Worm (Caenorhabditis elegans) whole organism, L1 larva: ENCODE data around the gene twk-8.
A peak's percentile ranks its signal among the peaks of the same experiment; 100 is the strongest.

Experiments used
- C04F5.9 ChIP-seq: sonication (generic microtip); optimal IDR thresholded peaks from 2 replicates; lab custom pipeline; 2016; ENCODE audit warnings: missing genetic modification characterization, missing compliant biosample characterization
- C16A3.4 ChIP-seq: fragments of 150-350 bp; optimal IDR thresholded peaks from 2 replicates; lab custom pipeline; 2014; ENCODE audit warnings: missing biosample characterization, missing genetic modification characterization
- Y116A8C.19 ChIP-seq: sonication (generic microtip); optimal IDR thresholded peaks from 2 replicates; lab custom pipeline; 2016; ENCODE audit warnings: missing compliant biosample characterization, missing genetic modification characterization, borderline replicate concordance
- alr-1 ChIP-seq: fragments of 200-800 bp; sonication (Bioruptor generic); optimal IDR thresholded peaks from 2 replicates; lab custom pipeline; 2018; ENCODE audit warnings: borderline replicate concordance, mild to moderate bottlenecking, missing genetic modification characterization, missing compliant biosample characterization
- aly-2 ChIP-seq: fragments of 150-350 bp; optimal IDR thresholded peaks from 2 replicates; lab custom pipeline; 2014; ENCODE audit warnings: missing biosample characterization, missing genetic modification characterization
- blmp-1 ChIP-seq: fragments of 150-350 bp; optimal IDR thresholded peaks from 2 replicates; lab custom pipeline; 2014; ENCODE audit warnings: missing biosample characterization, missing genetic modification characterization
- ceh-82 ChIP-seq, 3 experiments: fragments of 150-350 bp in 1 of 3; sonication (generic microtip) in 2 of 3; optimal IDR thresholded peaks; 2 replicates each; lab custom pipeline; 2014 to 2017; ENCODE audit warnings: missing biosample characterization in 3 of 3, missing genetic modification characterization in 3 of 3
- ceh-88 ChIP-seq: fragments of 200-800 bp; sonication (Bioruptor generic); IDR thresholded peaks from 2 replicates; pipeline ENCODE4 v1.3.6; 2022; ENCODE audit warnings: missing genetic modification characterization, missing compliant biosample characterization
- dpl-1 ChIP-seq, 3 experiments: fragments of 150-350 bp in 2 of 3; sonication (generic microtip) in 1 of 3; optimal IDR thresholded peaks; 2 replicates each; lab custom pipeline; 2014 to 2017; ENCODE audit warnings: missing biosample characterization in 3 of 3, missing genetic modification characterization in 3 of 3, missing genetic modification reagents in 3 of 3
- efl-1 ChIP-seq, 4 experiments: fragments of 150-350 bp; optimal IDR thresholded peaks in 3 of 4; peaks in 1 of 4; 1 replicate in 1 of 4; 2 replicates in 3 of 4; lab custom pipeline; 2014; ENCODE audit warnings: missing biosample characterization in 2 of 4, missing genetic modification characterization in 2 of 4, missing genetic modification reagents in 2 of 4
- elt-2 ChIP-seq: sonication (generic microtip); optimal IDR thresholded peaks from 2 replicates; lab custom pipeline; 2016; ENCODE audit warnings: missing genetic modification characterization, mild to moderate bottlenecking, inconsistent platforms, missing compliant biosample characterization, missing genetic modification reagents
- fkh-10 ChIP-seq: sonication (generic microtip); optimal IDR thresholded peaks from 2 replicates; lab custom pipeline; 2017; ENCODE audit warnings: missing biosample characterization, missing genetic modification reagents, missing genetic modification characterization
- hlh-17 ChIP-seq: fragments of 200-800 bp; sonication (Bioruptor generic); optimal IDR thresholded peaks from 2 replicates; lab custom pipeline; 2018; ENCODE audit warnings: missing genetic modification characterization, mild to moderate bottlenecking, missing compliant biosample characterization, moderate library complexity, borderline replicate concordance
- hlh-4 ChIP-seq: sonication (generic microtip); optimal IDR thresholded peaks from 2 replicates; lab custom pipeline; 2016; ENCODE audit warnings: mild to moderate bottlenecking, missing genetic modification characterization, missing compliant biosample characterization
- jun-1 ChIP-seq: fragments of 150-350 bp; optimal IDR thresholded peaks from 2 replicates; lab custom pipeline; 2014; ENCODE audit warnings: missing biosample characterization, missing genetic modification reagents, missing genetic modification characterization
- lin-13 ChIP-seq: fragments of 150-350 bp; optimal IDR thresholded peaks from 2 replicates; lab custom pipeline; 2014; ENCODE audit warnings: missing biosample characterization, missing genetic modification reagents, missing genetic modification characterization
- lin-14 ChIP-seq: fragments of 200-800 bp; sonication (Bioruptor generic); optimal IDR thresholded peaks from 2 replicates; lab custom pipeline; 2018; ENCODE audit warnings: mild to moderate bottlenecking, missing genetic modification characterization, moderate library complexity, missing compliant biosample characterization
- lir-3 ChIP-seq: sonication (generic microtip); optimal IDR thresholded peaks from 2 replicates; lab custom pipeline; 2016; ENCODE audit warnings: mild to moderate bottlenecking, missing genetic modification characterization, moderate library complexity, missing compliant biosample characterization; ENCODE audit not compliant: poor library complexity
- mep-1 ChIP-seq: fragments of 150-350 bp; optimal IDR thresholded peaks from 2 replicates; lab custom pipeline; 2014; ENCODE audit warnings: missing biosample characterization, missing genetic modification characterization
- nhr-11 ChIP-seq: fragments of 150-350 bp; optimal IDR thresholded peaks from 2 replicates; lab custom pipeline; 2014; ENCODE audit warnings: missing biosample characterization, missing genetic modification characterization
- nhr-12 ChIP-seq: sonication (generic microtip); optimal IDR thresholded peaks from 2 replicates; lab custom pipeline; 2017; ENCODE audit warnings: missing biosample characterization, missing genetic modification characterization
- nhr-20 ChIP-seq: sonication (generic microtip); optimal IDR thresholded peaks from 2 replicates; lab custom pipeline; 2016; ENCODE audit warnings: mild to moderate bottlenecking, missing genetic modification characterization, missing compliant biosample characterization
- nhr-84 ChIP-seq: sonication (generic microtip); optimal IDR thresholded peaks from 2 replicates; lab custom pipeline; 2017; ENCODE audit warnings: missing biosample characterization, missing genetic modification characterization
- pag-3 ChIP-seq: sonication (generic microtip); optimal IDR thresholded peaks from 2 replicates; lab custom pipeline; 2017; ENCODE audit warnings: missing genetic modification characterization, mild to moderate bottlenecking, missing compliant biosample characterization, antibody characterized with exemption, borderline replicate concordance; ENCODE audit not compliant: insufficient read depth
- rnt-1 ChIP-seq: sonication (generic microtip); optimal IDR thresholded peaks from 2 replicates; lab custom pipeline; 2016; ENCODE audit warnings: mild to moderate bottlenecking, missing genetic modification characterization, moderate library complexity, missing compliant biosample characterization
- snu-23 ChIP-seq: sonication (generic microtip); optimal IDR thresholded peaks from 2 replicates; lab custom pipeline; 2016; ENCODE audit warnings: missing genetic modification characterization, missing compliant biosample characterization
- unc-130 ChIP-seq: fragments of 150-350 bp; optimal IDR thresholded peaks from 2 replicates; lab custom pipeline; 2017; ENCODE audit warnings: missing biosample characterization, missing genetic modification characterization, inconsistent platforms
- unc-62 ChIP-seq: fragments of 150-350 bp; optimal IDR thresholded peaks from 2 replicates; lab custom pipeline; 2014; ENCODE audit warnings: missing biosample characterization, missing genetic modification reagents, missing genetic modification characterization
- unc-86 ChIP-seq: sonication (generic microtip); optimal IDR thresholded peaks from 2 replicates; lab custom pipeline; 2016; ENCODE audit warnings: missing genetic modification characterization, missing compliant biosample characterization
- xbp-1 ChIP-seq: sonication (generic microtip); optimal IDR thresholded peaks from 2 replicates; lab custom pipeline; 2016; ENCODE audit warnings: missing genetic modification characterization, missing compliant biosample characterization
- zag-1 ChIP-seq: fragments of 150-350 bp; optimal IDR thresholded peaks from 2 replicates; lab custom pipeline; 2014; ENCODE audit warnings: missing biosample characterization, missing genetic modification characterization
- ztf-11 ChIP-seq, 2 experiments: sonication (generic microtip); optimal IDR thresholded peaks; 2 replicates each; lab custom pipeline; 2016 to 2017; ENCODE audit warnings: missing genetic modification characterization in 2 of 2, missing biosample characterization in 1 of 2, missing compliant biosample characterization in 1 of 2
- ztf-4 ChIP-seq: fragments of 150-350 bp; optimal IDR thresholded peaks from 2 replicates; lab custom pipeline; 2014; ENCODE audit warnings: missing biosample characterization, missing genetic modification characterization

Gene twk-8

ce11 chrIV:9107464-9107863 is 25.3 kb downstream of the twk-8 start (continued):
- TF ChIP-seq nhr-84 (tag; lab: Kevin White, UChicago) (no peak), mep-1 (peak; percentile 65), rnt-1 (tag; lab: Kevin White, UChicago) (peak; percentile 13), dpl-1 (GFP tag; optimal IDR thresholded peaks at IDR 0.05; lab: Kevin White, UChicago) (peak in 2 of 3 experiments; percentile 38 to 64), unc-130 (tag; lab: Kevin White, UChicago) (no peak), xbp-1 (peak; percentile 26), snu-23 (GFP tag; lab: Kevin White, UChicago) (peak; percentile 48), hlh-17 (GFP tag; lab: Kevin White, UChicago) (no peak), zag-1 (tag; lab: Kevin White, UChicago) (no peak), alr-1 (tag; lab: Kevin White, UChicago) (no peak), C16A3.4 (tag; lab: Kevin White, UChicago) (peak; percentile 41), nhr-11 (tag; lab: Kevin White, UChicago) (no peak), ceh-82 (tag; optimal IDR thresholded peaks at IDR 0.05; lab: Kevin White, UChicago) (no peak), lin-13 (GFP tag; lab: Kevin White, UChicago) (no peak), ztf-4 (no peak), C04F5.9 (no peak), pag-3 (tag; lab: Kevin White, UChicago) (no peak), blmp-1 (tag; lab: Kevin White, UChicago) (peak; percentile 57), nhr-20 (tag; lab: Kevin White, UChicago) (peak; percentile 5), unc-62 (no peak)

ce11 chrIV:9108631-9109030 is 26.5 kb downstream of the twk-8 start, which contains the start of gene aly-1:
Gene aly-1, plus strand, starts transcription at chrIV:9108931.
- no peak for TF ChIP-seq ceh-88 (GFP tag; lab: Robert Waterston, UW)
- TF ChIP-seq aly-2, result no peak
- no peak for TF ChIP-seq blmp-1 (tag; lab: Kevin White, UChicago)
- TF ChIP-seq unc-86 (tag; lab: Kevin White, UChicago), result no peak
- TF ChIP-seq ztf-4, result no peak
- no peak for TF ChIP-seq unc-130 (tag; lab: Kevin White, UChicago)
- no peak for TF ChIP-seq Y116A8C.19 (tag; lab: Kevin White, UChicago)
- no peak for TF ChIP-seq elt-2
- TF ChIP-seq, all 84 proteins: peak for 0

DNA sequence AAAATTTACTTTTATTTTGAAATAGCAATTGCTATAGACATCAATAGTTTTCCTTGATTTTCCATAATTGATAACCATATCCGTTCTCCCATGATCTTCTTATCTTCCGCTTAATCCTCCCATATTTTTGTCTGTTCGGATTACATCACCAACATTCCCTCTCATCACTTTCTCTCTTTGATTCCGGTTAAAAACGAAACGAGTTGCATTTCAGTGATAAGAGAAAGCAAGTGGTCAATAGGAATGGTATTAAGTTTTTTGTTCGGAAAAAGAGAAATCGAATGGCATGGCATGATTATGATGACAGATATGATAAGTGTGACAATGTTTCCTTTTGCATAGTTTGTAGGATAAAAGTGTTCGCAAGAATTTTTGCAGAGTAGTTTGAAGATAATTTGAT is 29.9 kb downstream of the twk-8 start:
- TF ChIP-seq nhr-12 (tag; lab: Kevin White, UChicago) (no peak), fkh-10 (GFP tag; lab: Kevin White, UChicago) (no peak), rnt-1 (tag; lab: Kevin White, UChicago) (no peak), elt-2 (peak; percentile 62), lin-14 (GFP tag; lab: Kevin White, UChicago) (no peak), lir-3 (tag; lab: Kevin White, UChicago) (no peak), nhr-84 (tag; lab: Kevin White, UChicago) (no peak), blmp-1 (tag; lab: Kevin White, UChicago) (peak; percentile 95), jun-1 (tag; lab: Kevin White, UChicago) (peak; percentile 29)

DNA sequence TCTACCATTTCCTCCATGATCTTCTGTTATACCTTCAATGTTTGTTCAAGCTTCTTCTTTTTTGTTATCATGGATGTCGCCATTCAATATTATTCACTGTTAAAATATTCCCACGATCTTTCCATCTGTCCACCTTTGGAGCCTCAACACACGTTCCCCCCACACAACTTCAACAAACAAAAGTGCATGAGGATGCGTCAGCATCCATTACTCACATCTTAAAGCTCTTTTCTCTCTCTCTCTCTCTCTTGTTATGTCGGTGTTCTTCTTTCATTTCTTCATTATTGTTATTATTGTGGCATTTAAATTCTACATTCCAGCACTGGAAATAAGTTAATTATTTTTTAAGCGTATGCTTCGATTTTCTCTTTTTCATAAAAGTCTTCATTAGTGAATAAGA is 31.9 kb downstream of the twk-8 start:
- TF ChIP-seq ztf-11 (tag; optimal IDR thresholded peaks at IDR 0.05; lab: Kevin White, UChicago), result no peak
- TF ChIP-seq hlh-4 (tag; lab: Kevin White, UChicago), result no peak
- TF ChIP-seq alr-1 (tag; lab: Kevin White, UChicago), result no peak

DNA sequence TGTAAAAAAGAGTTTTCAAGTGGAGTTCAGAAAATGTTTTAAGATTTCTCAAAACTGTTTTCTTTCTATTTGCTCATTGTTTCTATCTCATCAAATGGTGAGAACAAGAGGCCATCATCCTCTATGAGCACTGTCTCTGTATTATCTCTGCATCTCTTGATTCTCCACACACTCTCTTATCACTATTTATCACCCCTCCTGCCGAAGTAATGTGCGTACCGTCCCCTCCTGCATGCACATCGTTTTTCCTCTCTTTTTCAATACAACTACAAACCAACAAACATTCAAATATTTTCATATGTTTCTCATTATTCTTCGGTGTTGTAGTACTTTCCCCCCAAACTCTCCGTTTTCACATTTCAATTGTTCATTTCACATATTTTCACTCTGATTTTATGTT is 34.3 kb downstream of the twk-8 start:
- TF ChIP-seq ceh-82 (tag; optimal IDR thresholded peaks at IDR 0.05; lab: Kevin White, UChicago), result no peak
- TF ChIP-seq elt-2, result peak; percentile 46
- no peak for TF ChIP-seq efl-1 (optimal IDR thresholded peaks at IDR 0.05; lab: Kevin White, UChicago)
- TF ChIP-seq efl-1 (GFP tag; optimal IDR thresholded peaks at IDR 0.05 in 1 of 2; lab: Kevin White, UChicago), result peak in 1 of 2 experiments; percentile 46
- no peak for TF ChIP-seq Y116A8C.19 (tag; lab: Kevin White, UChicago)
